Fruit fly (Drosophila melanogaster) Kc167 (cell line): ENCODE data around the gene mus101.

Experiments used
- Myc ChIP-seq: fragments of >200 bp; optimal IDR thresholded peaks from 2 replicates; lab custom pipeline; 2017; ENCODE audit warnings: missing external identifiers
- Sin3A ChIP-seq: fragments of >200 bp; optimal IDR thresholded peaks from 2 replicates; lab custom pipeline; 2018; ENCODE audit warnings: missing external identifiers

DNA sequence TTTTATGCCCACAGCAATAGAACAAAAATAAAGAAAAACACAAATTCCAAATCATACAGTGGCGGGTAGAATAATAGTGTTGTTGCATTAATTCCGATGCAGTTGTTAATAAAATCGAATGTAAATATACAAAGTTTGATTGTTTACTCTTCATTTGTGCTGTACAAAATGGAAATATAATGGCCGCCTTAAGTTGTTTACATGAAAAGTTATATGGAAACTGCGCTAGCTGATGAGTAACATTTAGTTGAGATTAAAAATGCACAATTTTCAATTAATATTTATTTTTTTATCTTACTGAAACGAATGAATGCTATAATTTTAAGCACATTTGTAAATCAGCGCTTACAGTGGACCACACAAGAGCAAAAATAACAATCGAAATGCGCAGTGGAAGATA lies 12.8 kb downstream of the mus101 start:
- TF ChIP-seq Myc, result no peak
- TF ChIP-seq Sin3A (lab: Kevin White, UChicago), result no peak
